Worm (Caenorhabditis elegans): ENCODE measurements around the gene ZC8.6.

The ZC8.6 gene

ce11 chrX:4958986-4959385 lies 38.4 kb downstream of the ZC8.6 start:
- TF ChIP-seq ztf-23 (GFP tag; IDR thresholded peaks at IDR 0.05): no peak
- no peak for TF ChIP-seq cog-1 (tag; optimal IDR thresholded peaks at IDR 0.05)
- no peak for TF ChIP-seq flt-1 (GFP tag; IDR thresholded peaks at IDR 0.05)
- TF ChIP-seq ztf-29 (GFP tag; IDR thresholded peaks at IDR 0.05): no peak
- TF ChIP-seq ref-1 (GFP tag; conservative IDR thresholded peaks at IDR 0.05): no peak
- TF ChIP-seq klf-2 (GFP tag; conservative IDR thresholded peaks at IDR 0.05): no peak
- no peak for TF ChIP-seq tab-1 (GFP tag; IDR thresholded peaks at IDR 0.05)
- no peak for TF ChIP-seq T22C8.4 (GFP tag; IDR thresholded peaks at IDR 0.05)
- TF ChIP-seq med-1 (GFP tag; optimal IDR thresholded peaks at IDR 0.05; ENCODE audit: insufficient read depth): no peak

- TF ChIP-seq klf-2 (GFP tag; conservative IDR thresholded peaks at IDR 0.05) (no peak), cog-1 (tag; optimal IDR thresholded peaks at IDR 0.05) (peak; percentile 41), ztf-29 (GFP tag; IDR thresholded peaks at IDR 0.05) (no peak)
Observed at ce11 chrX:4957259-4957658, 40.1 kb downstream of the ZC8.6 start, which contains the start of gene M03F4.4. Gene M03F4.4 (minus strand): TSS chrX:4957418.

ce11 chrX:4947749-4948148 lies 49.6 kb downstream of the ZC8.6 start, which contains the start of gene tyra-3:
Gene tyra-3 (plus strand): TSS chrX:4948049.
- TF ChIP-seq tab-1 (GFP tag; IDR thresholded peaks at IDR 0.05) (no peak), cog-1 (tag; optimal IDR thresholded peaks at IDR 0.05) (no peak), klf-2 (GFP tag; conservative IDR thresholded peaks at IDR 0.05) (no peak), ztf-29 (GFP tag; IDR thresholded peaks at IDR 0.05) (no peak), T22C8.4 (GFP tag; IDR thresholded peaks at IDR 0.05) (no peak), flt-1 (GFP tag; IDR thresholded peaks at IDR 0.05) (no peak), ztf-23 (GFP tag; IDR thresholded peaks at IDR 0.05) (no peak), ref-1 (GFP tag; conservative IDR thresholded peaks at IDR 0.05) (no peak), med-1 (GFP tag; optimal IDR thresholded peaks at IDR 0.05; ENCODE audit: insufficient read depth) (no peak)

- TF ChIP-seq cog-1 (tag; optimal IDR thresholded peaks at IDR 0.05): no peak
- no peak for TF ChIP-seq tab-1 (GFP tag; IDR thresholded peaks at IDR 0.05)
- no peak for TF ChIP-seq klf-2 (GFP tag; conservative IDR thresholded peaks at IDR 0.05)
- no peak for TF ChIP-seq flt-1 (GFP tag; IDR thresholded peaks at IDR 0.05)
- TF ChIP-seq ztf-29 (GFP tag; IDR thresholded peaks at IDR 0.05): no peak
- no peak for TF ChIP-seq T22C8.4 (GFP tag; IDR thresholded peaks at IDR 0.05)
- no peak for TF ChIP-seq ref-1 (GFP tag; conservative IDR thresholded peaks at IDR 0.05)
- no peak for TF ChIP-seq ztf-23 (GFP tag; IDR thresholded peaks at IDR 0.05)
- no peak for TF ChIP-seq med-1 (GFP tag; optimal IDR thresholded peaks at IDR 0.05; ENCODE audit: insufficient read depth)
Observed at ce11 chrX:4938990-4939389, 58.4 kb downstream of the ZC8.6 start.

ce11 chrX:4932964-4933363 lies 64.4 kb downstream of the ZC8.6 start:
- TF ChIP-seq cog-1 (tag; optimal IDR thresholded peaks at IDR 0.05) (no peak), ztf-23 (GFP tag; IDR thresholded peaks at IDR 0.05) (no peak), klf-2 (GFP tag; conservative IDR thresholded peaks at IDR 0.05) (no peak), ref-1 (GFP tag; conservative IDR thresholded peaks at IDR 0.05) (no peak)

- TF ChIP-seq ztf-29 (GFP tag; IDR thresholded peaks at IDR 0.05) (no peak), ztf-23 (GFP tag; IDR thresholded peaks at IDR 0.05) (no peak), tab-1 (GFP tag; IDR thresholded peaks at IDR 0.05) (no peak), cog-1 (tag; optimal IDR thresholded peaks at IDR 0.05) (no peak), T22C8.4 (GFP tag; IDR thresholded peaks at IDR 0.05) (no peak), med-1 (GFP tag; optimal IDR thresholded peaks at IDR 0.05; ENCODE audit: insufficient read depth) (no peak), klf-2 (GFP tag; conservative IDR thresholded peaks at IDR 0.05) (no peak), ref-1 (GFP tag; conservative IDR thresholded peaks at IDR 0.05) (no peak), flt-1 (GFP tag; IDR thresholded peaks at IDR 0.05) (no peak)
Observed at ce11 chrX:4932023-4932422, 65.4 kb downstream of the ZC8.6 start.

- no peak for TF ChIP-seq flt-1 (GFP tag; IDR thresholded peaks at IDR 0.05)
- TF ChIP-seq cog-1 (tag; optimal IDR thresholded peaks at IDR 0.05): no peak
- TF ChIP-seq T22C8.4 (GFP tag; IDR thresholded peaks at IDR 0.05): no peak
- no peak for TF ChIP-seq tab-1 (GFP tag; IDR thresholded peaks at IDR 0.05)
- no peak for TF ChIP-seq ref-1 (GFP tag; conservative IDR thresholded peaks at IDR 0.05)
- no peak for TF ChIP-seq med-1 (GFP tag; optimal IDR thresholded peaks at IDR 0.05; ENCODE audit: insufficient read depth)
- TF ChIP-seq ztf-29 (GFP tag; IDR thresholded peaks at IDR 0.05): no peak
- TF ChIP-seq klf-2 (GFP tag; conservative IDR thresholded peaks at IDR 0.05): no peak
- TF ChIP-seq ztf-23 (GFP tag; IDR thresholded peaks at IDR 0.05): no peak
Observed at ce11 chrX:4929657-4930056, 67.7 kb downstream of the ZC8.6 start, which contains the start of gene mct-4. Gene mct-4 (minus strand): TSS chrX:4929757.

ce11 chrX:4928118-4928517 lies 69.3 kb downstream of the ZC8.6 start:
- TF ChIP-seq ref-1 (GFP tag; conservative IDR thresholded peaks at IDR 0.05) (no peak), ztf-29 (GFP tag; IDR thresholded peaks at IDR 0.05) (no peak), ztf-23 (GFP tag; IDR thresholded peaks at IDR 0.05) (no peak), flt-1 (GFP tag; IDR thresholded peaks at IDR 0.05) (no peak), med-1 (GFP tag; optimal IDR thresholded peaks at IDR 0.05; ENCODE audit: insufficient read depth) (no peak), T22C8.4 (GFP tag; IDR thresholded peaks at IDR 0.05) (no peak), cog-1 (tag; optimal IDR thresholded peaks at IDR 0.05) (no peak), tab-1 (GFP tag; IDR thresholded peaks at IDR 0.05) (no peak), klf-2 (GFP tag; conservative IDR thresholded peaks at IDR 0.05) (no peak)
